Worm (Caenorhabditis elegans): ENCODE data around the gene E02C12.6.

E02C12.6 gene

DNA sequence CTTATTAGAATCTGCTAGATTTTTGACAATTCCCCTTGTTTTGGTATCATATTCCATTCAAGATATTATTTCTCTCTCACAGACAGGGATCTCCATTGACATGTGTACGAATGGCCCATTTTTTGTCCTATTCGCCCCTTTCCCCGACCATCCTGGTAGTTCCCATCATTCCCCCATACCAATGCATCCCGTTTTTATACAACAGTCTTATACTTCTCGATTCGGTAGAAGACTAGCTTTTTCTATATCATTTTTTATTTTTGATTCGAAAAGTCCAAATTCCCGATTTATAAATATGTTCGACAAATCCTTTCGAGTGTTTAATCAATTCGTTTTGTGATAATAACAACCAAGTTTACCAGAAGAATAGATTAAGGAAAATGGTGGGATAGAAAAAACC, 44.0 kb downstream of the E02C12.6 start:
- TF ChIP-seq ztf-29 (GFP tag; IDR thresholded peaks at IDR 0.05) = no peak
- TF ChIP-seq flt-1 (GFP tag; IDR thresholded peaks at IDR 0.05) = no peak
- TF ChIP-seq ztf-23 (GFP tag; IDR thresholded peaks at IDR 0.05) = no peak
- no peak for TF ChIP-seq tab-1 (GFP tag; IDR thresholded peaks at IDR 0.05)
- no peak for TF ChIP-seq T22C8.4 (GFP tag; IDR thresholded peaks at IDR 0.05)
- no peak for TF ChIP-seq med-1 (GFP tag; optimal IDR thresholded peaks at IDR 0.05; ENCODE audit: insufficient read depth)
- TF ChIP-seq klf-2 (GFP tag; conservative IDR thresholded peaks at IDR 0.05) = no peak

ce11 chrV:9324167-9324566, 46.7 kb downstream of the E02C12.6 start:
- no peak for TF ChIP-seq tab-1 (GFP tag; IDR thresholded peaks at IDR 0.05)

ce11 chrV:9322886-9323285, 48.0 kb downstream of the E02C12.6 start, which contains the start of gene tag-153:
tag-153 (plus strand) TSS chrV:9323085.
- TF ChIP-seq klf-2 (GFP tag; conservative IDR thresholded peaks at IDR 0.05) = no peak
- no peak for TF ChIP-seq med-1 (GFP tag; optimal IDR thresholded peaks at IDR 0.05; ENCODE audit: insufficient read depth)
- TF ChIP-seq ref-1 (GFP tag; conservative IDR thresholded peaks at IDR 0.05) = no peak
- no peak for TF ChIP-seq ztf-29 (GFP tag; IDR thresholded peaks at IDR 0.05)
- no peak for TF ChIP-seq cog-1 (tag; optimal IDR thresholded peaks at IDR 0.05)
- no peak for TF ChIP-seq ztf-23 (GFP tag; IDR thresholded peaks at IDR 0.05)
- no peak for TF ChIP-seq flt-1 (GFP tag; IDR thresholded peaks at IDR 0.05)
- TF ChIP-seq T22C8.4 (GFP tag; IDR thresholded peaks at IDR 0.05) = no peak
- no peak for TF ChIP-seq tab-1 (GFP tag; IDR thresholded peaks at IDR 0.05)

ce11 chrV:9321185-9321584, 49.7 kb downstream of the E02C12.6 start, which contains the start of gene F44A2.7:
F44A2.7 (plus strand) TSS chrV:9321485.
- no peak for TF ChIP-seq ztf-23 (GFP tag; IDR thresholded peaks at IDR 0.05)
- no peak for TF ChIP-seq flt-1 (GFP tag; IDR thresholded peaks at IDR 0.05)
- no peak for TF ChIP-seq tab-1 (GFP tag; IDR thresholded peaks at IDR 0.05)
- TF ChIP-seq T22C8.4 (GFP tag; IDR thresholded peaks at IDR 0.05) = no peak
- no peak for TF ChIP-seq klf-2 (GFP tag; conservative IDR thresholded peaks at IDR 0.05)
- no peak for TF ChIP-seq ztf-29 (GFP tag; IDR thresholded peaks at IDR 0.05)
- no peak for TF ChIP-seq ref-1 (GFP tag; conservative IDR thresholded peaks at IDR 0.05)
- no peak for TF ChIP-seq med-1 (GFP tag; optimal IDR thresholded peaks at IDR 0.05; ENCODE audit: insufficient read depth)
- TF ChIP-seq cog-1 (tag; optimal IDR thresholded peaks at IDR 0.05) = no peak
